Worm (Caenorhabditis elegans): ENCODE data around the gene btb-19.

Gene btb-19

ce11 chrII:14522037-14522436 is at the start of gene btb-19:
Gene btb-19, minus strand, starts transcription at chrII:14522137.
- no peak for TF ChIP-seq ets-5 (GFP tag; IDR thresholded peaks at IDR 0.05)
- no peak for TF ChIP-seq nhr-85 (tag)

DNA sequence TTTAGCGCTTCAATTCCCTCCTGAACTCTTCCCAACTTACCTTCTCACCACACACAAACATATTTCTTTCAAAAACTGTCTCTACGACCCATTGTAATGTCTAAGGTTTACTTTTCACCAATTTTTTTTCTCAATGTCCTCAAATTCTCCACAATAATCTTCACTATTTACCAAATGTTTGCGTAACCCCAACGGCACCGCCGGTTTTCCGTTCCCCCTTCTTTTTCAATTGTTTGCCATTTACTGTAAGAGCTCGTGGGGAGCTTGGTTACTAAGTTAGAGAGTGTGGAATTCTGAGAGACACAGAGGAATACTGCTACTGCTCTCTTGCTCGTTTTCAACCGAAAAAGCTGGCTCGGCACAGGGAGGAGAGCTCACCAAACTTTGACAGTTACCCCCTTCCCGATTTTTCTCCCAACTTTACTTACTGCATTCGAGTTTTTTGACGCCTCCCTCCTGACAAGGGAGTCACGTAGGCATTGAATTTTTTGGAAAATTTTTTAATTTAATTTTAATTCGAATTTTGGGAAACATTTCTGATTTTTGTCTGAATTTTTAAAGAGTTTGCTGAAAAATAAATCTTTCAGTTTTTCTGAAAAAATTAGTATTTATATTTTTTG is 48.7 kb upstream of the btb-19 start:
- TF ChIP-seq ceh-90 (tag; optimal IDR thresholded peaks at IDR 0.05) (no peak), efl-1 (optimal IDR thresholded peaks at IDR 0.05) (no peak), efl-1 (GFP tag; optimal IDR thresholded peaks at IDR 0.05 in 1 of 2) (peak in 1 of 2 experiments; percentile 91), fkh-10 (GFP tag; optimal IDR thresholded peaks at IDR 0.05) (no peak), hlh-17 (GFP tag; optimal IDR thresholded peaks at IDR 0.05; ENCODE audit: borderline replicate concordance) (no peak), C16A3.4 (tag; optimal IDR thresholded peaks at IDR 0.05) (no peak), lsy-2 (tag; optimal IDR thresholded peaks at IDR 0.05) (peak in 1 of 2 experiments; percentile 4), elt-2 (tag; optimal IDR thresholded peaks at IDR 0.05) (no peak), nhr-77 (tag; optimal IDR thresholded peaks at IDR 0.05) (peak; percentile 71), ztf-11 (tag; optimal IDR thresholded peaks at IDR 0.05) (no peak), nhr-76 (tag; optimal IDR thresholded peaks at IDR 0.05) (no peak), lin-14 (GFP tag; optimal IDR thresholded peaks at IDR 0.05) (no peak)

DNA sequence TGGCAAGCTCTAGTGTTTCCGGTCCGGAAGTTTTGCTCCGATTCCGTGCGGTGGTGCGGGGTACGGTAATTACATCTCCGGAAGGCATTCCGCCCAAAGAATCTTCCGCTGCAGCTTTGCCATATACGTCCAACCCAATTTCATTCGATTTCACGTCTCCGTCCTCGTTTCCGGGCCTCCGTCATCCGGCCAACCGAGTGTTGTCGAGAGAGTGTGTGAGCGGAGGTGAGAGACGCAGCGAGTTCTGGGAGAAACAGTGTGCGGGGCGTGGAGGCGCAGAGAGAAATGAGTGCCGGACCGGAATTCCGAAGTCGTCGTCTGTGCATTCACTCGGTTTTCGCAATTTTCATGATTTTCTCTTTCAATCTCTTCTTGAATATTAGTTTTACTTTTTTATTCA is 47.4 kb upstream of the btb-19 start:
- no peak for TF ChIP-seq C04F5.9 (tag; optimal IDR thresholded peaks at IDR 0.05)
- no peak for TF ChIP-seq efl-3 (GFP tag; optimal IDR thresholded peaks at IDR 0.05)
- TF ChIP-seq skn-1 (tag; optimal IDR thresholded peaks at IDR 0.05) = peak; percentile 3
- peak; percentile 40 for TF ChIP-seq blmp-1 (tag; optimal IDR thresholded peaks at IDR 0.05)
- peak; percentile 32 to 70 for TF ChIP-seq efl-1 (optimal IDR thresholded peaks at IDR 0.05)
- TF ChIP-seq efl-1 (GFP tag; optimal IDR thresholded peaks at IDR 0.05 in 1 of 2) = peak; percentile 9 to 66
- TF ChIP-seq lin-14 (GFP tag; optimal IDR thresholded peaks at IDR 0.05) = peak; percentile 83
- peak; percentile 53 for TF ChIP-seq irx-1 (tag; optimal IDR thresholded peaks at IDR 0.05)
- TF ChIP-seq fkh-10 (GFP tag; optimal IDR thresholded peaks at IDR 0.05) = peak; percentile 68
- TF ChIP-seq isw-1 (GFP tag; IDR thresholded peaks at IDR 0.05) = peak; percentile 20
- peak; percentile 11 for TF ChIP-seq unc-86 (tag; optimal IDR thresholded peaks at IDR 0.05)
- peak; percentile 48 for TF ChIP-seq nhr-85 (tag)
- TF ChIP-seq swsn-7 (tag; optimal IDR thresholded peaks at IDR 0.05) = peak; percentile 22
- TF ChIP-seq tbx-2 (tag; optimal IDR thresholded peaks at IDR 0.05) = peak; percentile 50
- TF ChIP-seq egl-13 (tag; optimal IDR thresholded peaks at IDR 0.05) = peak; percentile 41
- peak; percentile 48 for TF ChIP-seq nhr-71 (tag; optimal IDR thresholded peaks at IDR 0.05)
- TF ChIP-seq lsy-2 (tag; optimal IDR thresholded peaks at IDR 0.05) = peak; percentile 11 to 33
- no peak for TF ChIP-seq ztf-4 (tag; optimal IDR thresholded peaks at IDR 0.05)
- TF ChIP-seq nhr-47 (tag; optimal IDR thresholded peaks at IDR 0.05) = peak; percentile 36
- TF ChIP-seq nhr-84 (tag; optimal IDR thresholded peaks at IDR 0.05) = no peak
- TF ChIP-seq ceh-90 (tag; optimal IDR thresholded peaks at IDR 0.05) = no peak

DNA sequence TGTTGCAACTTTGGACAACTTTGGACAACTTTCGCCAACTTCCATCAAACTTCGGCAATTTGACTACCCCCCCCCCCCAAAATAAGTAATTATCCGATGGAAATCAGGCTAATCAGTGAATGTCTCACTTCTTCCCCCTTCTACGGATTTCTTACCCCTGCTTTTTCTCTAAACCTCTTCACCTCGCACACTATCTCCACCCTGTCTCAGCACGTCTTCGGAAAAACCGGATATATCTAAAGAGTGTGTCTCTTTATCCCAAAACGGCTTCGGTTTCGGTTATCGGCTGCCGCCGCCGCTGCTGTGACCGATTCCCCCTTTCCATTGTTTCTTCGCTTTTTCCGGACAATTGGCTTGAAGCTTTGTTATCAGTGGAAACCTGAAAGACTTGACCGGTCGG is 45.9 kb upstream of the btb-19 start:
- TF ChIP-seq vab-15 (tag; optimal IDR thresholded peaks at IDR 0.05) = no peak
- peak; percentile 66 for TF ChIP-seq blmp-1 (tag; optimal IDR thresholded peaks at IDR 0.05)
- no peak for TF ChIP-seq mdl-1 (tag; optimal IDR thresholded peaks at IDR 0.05)

DNA sequence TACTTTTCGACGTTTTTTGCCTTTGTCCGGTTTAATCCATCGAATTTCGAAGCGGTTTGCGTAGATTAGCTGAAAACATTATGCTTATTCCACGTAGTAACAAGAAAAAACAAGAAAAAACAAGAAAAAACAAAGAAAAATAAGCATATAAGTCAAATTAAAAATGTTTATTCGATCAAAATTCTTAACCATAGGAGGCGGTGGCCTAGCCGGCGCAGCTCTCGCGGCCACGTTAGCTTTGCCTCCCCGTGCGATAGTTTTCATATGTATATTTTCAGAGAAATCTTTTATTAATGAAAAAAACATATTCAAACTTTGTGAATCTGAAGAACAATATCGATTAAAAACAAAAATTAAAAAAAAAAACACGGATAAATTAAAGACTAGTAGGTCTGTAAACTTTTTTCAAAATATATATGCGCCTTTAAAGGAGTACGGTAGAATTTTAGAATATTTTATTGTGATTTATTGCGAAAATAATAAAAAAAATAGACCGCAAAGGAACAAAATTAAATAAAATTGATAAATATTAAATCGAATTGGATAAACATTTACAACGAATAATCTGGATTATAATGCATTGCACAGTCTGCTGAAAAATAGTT is 41.9 kb upstream of the btb-19 start:
- TF ChIP-seq rnt-1 (tag; optimal IDR thresholded peaks at IDR 0.05) (peak; percentile 26), nhr-47 (tag; optimal IDR thresholded peaks at IDR 0.05) (peak; percentile 34), ztf-11 (tag; optimal IDR thresholded peaks at IDR 0.05) (peak in 1 of 2 experiments; percentile 14), dpl-1 (GFP tag; optimal IDR thresholded peaks at IDR 0.05) (peak in 1 of 3 experiments; percentile 38), lir-3 (tag; optimal IDR thresholded peaks at IDR 0.05; ENCODE audit: poor library complexity) (peak; percentile 47), nhr-85 (tag) (peak; percentile 44), isw-1 (GFP tag; IDR thresholded peaks at IDR 0.05) (peak; percentile 21; the same call in 1 of the 2 replicates), lin-35 (GFP tag; optimal IDR thresholded peaks at IDR 0.05) (peak in 1 of 2 experiments; percentile 31), nhr-71 (tag; optimal IDR thresholded peaks at IDR 0.05) (peak; percentile 43), F16B12.6 (tag; optimal IDR thresholded peaks at IDR 0.05) (peak; percentile 57), lin-14 (GFP tag; optimal IDR thresholded peaks at IDR 0.05) (peak; percentile 21), snu-23 (GFP tag; optimal IDR thresholded peaks at IDR 0.05) (peak; percentile 8), efl-1 (optimal IDR thresholded peaks at IDR 0.05) (peak; percentile 31 to 45), efl-1 (GFP tag; optimal IDR thresholded peaks at IDR 0.05 in 1 of 2) (peak in 1 of 2 experiments; percentile 91), C16A3.4 (tag; optimal IDR thresholded peaks at IDR 0.05) (peak; percentile 6), nhr-90 (tag; optimal IDR thresholded peaks at IDR 0.05; ENCODE audit: poor library complexity) (peak; percentile 6), lsy-2 (tag; optimal IDR thresholded peaks at IDR 0.05) (peak; percentile 78 to 95)

Measured in whole organism, L1 larva.